Fruit fly (Drosophila melanogaster) whole organism, wandering third instar larva: ENCODE results near the gene CG14710.

ENCODE experiments used
- CG32264 ChIP-seq: fragments of 200-800 bp; sonication (Bioruptor generic); optimal IDR thresholded peaks from 2 replicates; lab custom pipeline; 2016; ENCODE audit warnings: missing biosample characterization, missing genetic modification characterization
- Hnf4 ChIP-seq: fragments of 200-800 bp; sonication (Bioruptor generic); optimal IDR thresholded peaks from 2 replicates; lab custom pipeline; 2016; ENCODE audit warnings: missing biosample characterization, mild to moderate bottlenecking, missing genetic modification characterization
- Sp1 ChIP-seq: fragments of 200-800 bp; sonication (Bioruptor generic); optimal IDR thresholded peaks from 3 replicates; lab custom pipeline; 2019; ENCODE audit warnings: missing biosample characterization, mild to moderate bottlenecking, missing genetic modification characterization, moderate library complexity
- brk ChIP-seq: fragments of 200-800 bp; sonication (Bioruptor generic); optimal IDR thresholded peaks from 2 replicates; lab custom pipeline; 2016; ENCODE audit warnings: missing biosample characterization, mild to moderate bottlenecking, missing genetic modification characterization
- dmrt93B ChIP-seq: fragments of 200-800 bp; sonication (Bioruptor generic); optimal IDR thresholded peaks from 2 replicates; lab custom pipeline; 2018; ENCODE audit warnings: missing biosample characterization, mild to moderate bottlenecking, missing genetic modification characterization
- ey ChIP-seq: fragments of 200-800 bp; sonication (Bioruptor generic); optimal IDR thresholded peaks from 2 replicates; lab custom pipeline; 2016; ENCODE audit warnings: missing biosample characterization, missing genetic modification characterization

CG14710 gene

DNA sequence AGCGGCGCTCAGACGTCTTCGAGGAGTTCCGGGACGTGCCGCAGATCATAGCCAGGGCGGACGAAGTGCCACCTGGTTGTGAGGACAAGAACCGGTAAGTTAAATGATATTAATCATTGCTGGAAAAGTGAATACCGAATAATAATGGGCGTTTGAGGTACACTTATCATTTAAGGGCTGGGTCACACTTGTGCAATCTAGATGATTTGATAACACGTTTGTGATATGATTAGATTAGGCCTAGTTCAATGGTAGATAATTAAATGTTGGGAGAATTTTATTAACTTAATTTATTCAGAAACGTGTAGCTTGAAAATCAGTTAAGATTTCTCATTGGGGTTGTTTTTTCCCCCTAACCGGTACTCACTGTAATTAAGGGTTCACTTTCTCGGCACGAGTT, 51.0 kb downstream of the CG14710 start:
- TF ChIP-seq brk (GFP tag; lab: Kevin White, UChicago), result no peak
- TF ChIP-seq Hnf4, result no peak
- no peak for TF ChIP-seq Sp1 (GFP tag; lab: Kevin White, UChicago)
- no peak for TF ChIP-seq ey
- TF ChIP-seq dmrt93B (GFP tag; lab: Kevin White, UChicago), result no peak
- no peak for TF ChIP-seq CG32264
